ENCODE assay signal across 6 worm cellular contexts in genomic region chrV:5768292-5768695, ce11.
TF ChIP-seq lines count a peak whose summit lies in the region.

No protein-coding gene starts in this region.

TF ChIP-seq in whole organism, L1 larva, 84 proteins besides CTCF, POLR2A, EP300 and RAD21 (continues in another document):
- TF ChIP-seq xbp-1 (tag; optimal IDR thresholded peaks at IDR 0.05; lab: Kevin White, UChicago) (peak; percentile 38), dpl-1 (GFP tag; optimal IDR thresholded peaks at IDR 0.05; lab: Kevin White, UChicago) (peak in 1 of 3 experiments; percentile 35), swsn-7 (tag; optimal IDR thresholded peaks at IDR 0.05; lab: Kevin White, UChicago) (peak; percentile 18), ets-5 (GFP tag; IDR thresholded peaks at IDR 0.05; lab: Robert Waterston, UW) (no peak), snpc-4 (tag; optimal IDR thresholded peaks at IDR 0.05; lab: Kevin White, UChicago) (no peak), lin-13 (GFP tag; optimal IDR thresholded peaks at IDR 0.05; lab: Kevin White, UChicago) (peak; percentile 12), zag-1 (tag; optimal IDR thresholded peaks at IDR 0.05; lab: Kevin White, UChicago) (no peak), blmp-1 (tag; optimal IDR thresholded peaks at IDR 0.05; lab: Kevin White, UChicago) (peak; percentile 84), nhr-20 (tag; optimal IDR thresholded peaks at IDR 0.05; lab: Kevin White, UChicago) (peak; percentile 93), nhr-85 (tag; lab: Kevin White, UChicago) (peak; percentile 98), unc-86 (tag; optimal IDR thresholded peaks at IDR 0.05; lab: Kevin White, UChicago) (no peak), nhr-19 (GFP tag; conservative IDR thresholded peaks at IDR 0.05; lab: Robert Waterston, UW) (peak; percentile 88), ztf-4 (tag; optimal IDR thresholded peaks at IDR 0.05; lab: Kevin White, UChicago) (peak; percentile 3), lin-39 (tag; optimal IDR thresholded peaks at IDR 0.05; lab: Kevin White, UChicago) (peak; percentile 47), pag-3 (tag; optimal IDR thresholded peaks at IDR 0.05; lab: Kevin White, UChicago; ENCODE audit: borderline replicate concordance, insufficient read depth) (no peak)

TF ChIP-seq in whole organism, L2 larva, 48 proteins besides CTCF, POLR2A, EP300 and RAD21 (continues in another document):
- no peak for TF ChIP-seq lin-39 (tag; optimal IDR thresholded peaks at IDR 0.05; lab: Kevin White, UChicago)
- no peak for TF ChIP-seq lin-13 (GFP tag; optimal IDR thresholded peaks at IDR 0.05; lab: Kevin White, UChicago)
- TF ChIP-seq ztf-1 (GFP tag; conservative IDR thresholded peaks at IDR 0.05; lab: Robert Waterston, UW): no peak
- peak; percentile 49 for TF ChIP-seq nhr-25 (tag; optimal IDR thresholded peaks at IDR 0.05; lab: Kevin White, UChicago)
- TF ChIP-seq dmd-4 (tag; optimal IDR thresholded peaks at IDR 0.05; lab: Kevin White, UChicago): no peak
- peak in 1 of 2 experiments; percentile 19 for TF ChIP-seq lsy-2 (tag; optimal IDR thresholded peaks at IDR 0.05; lab: Kevin White, UChicago)
- peak; percentile 63 for TF ChIP-seq crh-2 (tag; optimal IDR thresholded peaks at IDR 0.05; lab: Kevin White, UChicago)
- peak; percentile 92 for TF ChIP-seq sma-9 (GFP tag; optimal IDR thresholded peaks at IDR 0.05; lab: Kevin White, UChicago)
- peak; percentile 10 for TF ChIP-seq sma-9 (tag; optimal IDR thresholded peaks at IDR 0.05; lab: Kevin White, UChicago)
- TF ChIP-seq nhr-237 (tag; optimal IDR thresholded peaks at IDR 0.05; lab: Kevin White, UChicago): no peak
- TF ChIP-seq ZK546.5 (tag; optimal IDR thresholded peaks at IDR 0.05; lab: Kevin White, UChicago): no peak
- peak; percentile 77 to 78 for TF ChIP-seq mdl-1 (tag; optimal IDR thresholded peaks at IDR 0.05; lab: Kevin White, UChicago)
- peak; percentile 81 for TF ChIP-seq blmp-1 (tag; optimal IDR thresholded peaks at IDR 0.05; lab: Kevin White, UChicago; ENCODE audit: insufficient read depth)
- TF ChIP-seq egl-27 (tag; optimal IDR thresholded peaks at IDR 0.05; lab: Kevin White, UChicago): peak; percentile 78
- TF ChIP-seq ztf-4 (tag; optimal IDR thresholded peaks at IDR 0.05; lab: Kevin White, UChicago): no peak
- TF ChIP-seq unc-39 (tag; optimal IDR thresholded peaks at IDR 0.05; lab: Kevin White, UChicago): no peak

TF ChIP-seq in whole organism, L3 larva, 47 proteins besides CTCF, POLR2A, EP300 and RAD21 (continues in another document):
- TF ChIP-seq nhr-11 (tag; optimal IDR thresholded peaks at IDR 0.05; lab: Kevin White, UChicago) (no peak), R02D3.7 (tag; optimal IDR thresholded peaks at IDR 0.05; lab: Kevin White, UChicago) (no peak), fkh-2 (tag; optimal IDR thresholded peaks at IDR 0.05; lab: Kevin White, UChicago) (no peak), elt-2 (tag; optimal IDR thresholded peaks at IDR 0.05; lab: Kevin White, UChicago) (peak; percentile 87), nfya-1 (tag; optimal IDR thresholded peaks at IDR 0.05; lab: Kevin White, UChicago; ENCODE audit: insufficient read depth) (peak; percentile 42), ceh-28 (tag; optimal IDR thresholded peaks at IDR 0.05; lab: Kevin White, UChicago) (peak; percentile 54), elt-1 (tag; optimal IDR thresholded peaks at IDR 0.05; lab: Kevin White, UChicago) (peak; percentile 20), fos-1 (tag; optimal IDR thresholded peaks at IDR 0.05; lab: Kevin White, UChicago) (no peak), daf-12 (tag; optimal IDR thresholded peaks at IDR 0.05; lab: Kevin White, UChicago) (no peak), mml-1 (tag; optimal IDR thresholded peaks at IDR 0.05; lab: Kevin White, UChicago) (peak; percentile 63), ama-1 (optimal IDR thresholded peaks at IDR 0.05; lab: Kevin White, UChicago) (no peak), skn-1 (tag; optimal IDR thresholded peaks at IDR 0.05; lab: Kevin White, UChicago) (no peak), egl-5 (tag; optimal IDR thresholded peaks at IDR 0.05; lab: Kevin White, UChicago) (peak; percentile 24), eor-1 (tag; optimal IDR thresholded peaks at IDR 0.05; lab: Kevin White, UChicago) (no peak), mdl-1 (tag; optimal IDR thresholded peaks at IDR 0.05; lab: Kevin White, UChicago) (peak; percentile 7), lin-15B (tag; optimal IDR thresholded peaks at IDR 0.05; lab: Kevin White, UChicago) (no peak), zag-1 (tag; optimal IDR thresholded peaks at IDR 0.05; lab: Kevin White, UChicago) (no peak)

TF ChIP-seq in whole organism, L4 larva, 104 proteins besides CTCF, POLR2A, EP300 and RAD21 (continues in another document):
- peak; percentile 30 for TF ChIP-seq dpl-1 (GFP tag; optimal IDR thresholded peaks at IDR 0.05; lab: Kevin White, UChicago)
- TF ChIP-seq ctbp-1 (GFP tag; IDR thresholded peaks at IDR 0.05; lab: Robert Waterston, UW): no peak
- TF ChIP-seq fkh-10 (GFP tag; optimal IDR thresholded peaks at IDR 0.05; lab: Kevin White, UChicago): no peak
- TF ChIP-seq F26F4.8 (GFP tag; conservative IDR thresholded peaks at IDR 0.05; lab: Robert Waterston, UW): no peak
- TF ChIP-seq ceh-20 (GFP tag; IDR thresholded peaks at IDR 0.05; lab: Robert Waterston, UW): peak; percentile 80; the same call in 1 of the 2 replicates
- no peak for TF ChIP-seq ztf-11 (tag; optimal IDR thresholded peaks at IDR 0.05; lab: Kevin White, UChicago)
- TF ChIP-seq nhr-6 (tag; optimal IDR thresholded peaks at IDR 0.05; lab: Kevin White, UChicago): no peak
- TF ChIP-seq spr-1 (tag; optimal IDR thresholded peaks at IDR 0.05; lab: Kevin White, UChicago): peak; percentile 67
- no peak for TF ChIP-seq duxl-1 (tag; optimal IDR thresholded peaks at IDR 0.05; lab: Kevin White, UChicago; ENCODE audit: poor library complexity)
- TF ChIP-seq mes-2 (tag; optimal IDR thresholded peaks at IDR 0.05; lab: Kevin White, UChicago; ENCODE audit: poor library complexity, severe bottlenecking): no peak
- peak; percentile 46 for TF ChIP-seq T26A8.4 (GFP tag; IDR thresholded peaks at IDR 0.05; lab: Robert Waterston, UW)
- TF ChIP-seq ces-1 (GFP tag; optimal IDR thresholded peaks at IDR 0.05; lab: Kevin White, UChicago): no peak
- TF ChIP-seq daf-12 (tag; optimal IDR thresholded peaks at IDR 0.05; lab: Kevin White, UChicago): no peak
- TF ChIP-seq daf-8 (GFP tag; IDR thresholded peaks at IDR 0.05; lab: Robert Waterston, UW): no peak
- TF ChIP-seq Y5F2A.4 (GFP tag; optimal IDR thresholded peaks at IDR 0.05; lab: Kevin White, UChicago): no peak
- no peak for TF ChIP-seq ZK546.5 (tag; optimal IDR thresholded peaks at IDR 0.05; lab: Kevin White, UChicago)
- TF ChIP-seq tag-97 (GFP tag; IDR thresholded peaks at IDR 0.05; lab: Robert Waterston, UW): no peak

TF ChIP-seq in whole organism, late embryonic, 69 proteins besides CTCF, POLR2A, EP300 and RAD21:
- TF ChIP-seq lim-6 (tag; optimal IDR thresholded peaks at IDR 0.05; lab: Kevin White, UChicago) (no peak), ceh-2 (tag; optimal IDR thresholded peaks at IDR 0.05; lab: Kevin White, UChicago) (no peak), elt-2 (tag; optimal IDR thresholded peaks at IDR 0.05; lab: Kevin White, UChicago) (peak; percentile 30), hlh-6 (tag; optimal IDR thresholded peaks at IDR 0.05; lab: Kevin White, UChicago) (no peak), ztf-16 (tag; optimal IDR thresholded peaks at IDR 0.05; lab: Kevin White, UChicago) (no peak)

TF ChIP-seq in whole organism, young adult, 124 proteins besides CTCF, POLR2A, EP300 and RAD21:
- TF ChIP-seq lin-40 (tag; optimal IDR thresholded peaks at IDR 0.05; lab: Kevin White, UChicago) (peak; percentile 82), tbp1 (GFP tag; optimal IDR thresholded peaks at IDR 0.05; lab: Kevin White, UChicago) (peak; percentile 15), madf-10 (tag; optimal IDR thresholded peaks at IDR 0.05; lab: Kevin White, UChicago) (no peak), K12H6.12 (tag; optimal IDR thresholded peaks at IDR 0.05; lab: Kevin White, UChicago) (peak; percentile 18), die-1 (tag; optimal IDR thresholded peaks at IDR 0.05; lab: Kevin White, UChicago) (peak; percentile 26), egl-44 (GFP tag; IDR thresholded peaks at IDR 0.05; lab: Robert Waterston, UW) (no peak), lin-26 (GFP tag; IDR thresholded peaks at IDR 0.05; lab: Robert Waterston, UW) (no peak), attf-5 (GFP tag; optimal IDR thresholded peaks at IDR 0.05; lab: Kevin White, UChicago) (no peak), ztf-26 (tag; optimal IDR thresholded peaks at IDR 0.05; lab: Kevin White, UChicago) (peak; percentile 56), nhr-80 (tag; optimal IDR thresholded peaks at IDR 0.05; lab: Kevin White, UChicago) (peak; percentile 77), C06A6.2 (GFP tag; conservative IDR thresholded peaks at IDR 0.05; lab: Robert Waterston, UW) (peak; percentile 37; the same call in 1 of the 2 replicates), nfyb-1 (GFP tag; IDR thresholded peaks at IDR 0.05; lab: Robert Waterston, UW) (peak; percentile 65), Y95B8A.8 (GFP tag; IDR thresholded peaks at IDR 0.05; lab: Robert Waterston, UW) (no peak), F22D6.2 (tag; optimal IDR thresholded peaks at IDR 0.05; lab: Kevin White, UChicago) (peak; percentile 64), F37B4.10 (GFP tag; IDR thresholded peaks at IDR 0.05; lab: Robert Waterston, UW) (no peak), madf-3 (GFP tag; IDR thresholded peaks at IDR 0.05; lab: Robert Waterston, UW) (0 out of 2 replicates have a peak, but pooled peaks have one; percentile 33), chd-7 (tag; optimal IDR thresholded peaks at IDR 0.05; lab: Kevin White, UChicago) (peak; percentile 42), somi-1 (GFP tag; optimal IDR thresholded peaks at IDR 0.05; lab: Kevin White, UChicago) (peak; percentile 89), mcd-1 (GFP tag; IDR thresholded peaks at IDR 0.05; lab: Robert Waterston, UW) (peak; percentile 42), hlh-12 (tag; optimal IDR thresholded peaks at IDR 0.05; lab: Kevin White, UChicago) (no peak), ets-4 (GFP tag; optimal IDR thresholded peaks at IDR 0.05; lab: Kevin White, UChicago) (no peak)
TF ChIP-seq in whole organism, young adult: peak in this region for 13.
